Fruit fly (Drosophila melanogaster) Kc167 (cell line): ENCODE data around the gene CG7246.

ENCODE experiments used
- Myc ChIP-seq: fragments of >200 bp; optimal IDR thresholded peaks from 2 replicates; lab custom pipeline; 2017; ENCODE audit warnings: missing external identifiers
- Sin3A ChIP-seq: fragments of >200 bp; optimal IDR thresholded peaks from 2 replicates; lab custom pipeline; 2018; ENCODE audit warnings: missing external identifiers
- h ChIP-seq: fragments of >200 bp; optimal IDR thresholded peaks from 3 replicates; lab custom pipeline; 2018; ENCODE audit warnings: missing external identifiers
- psq ChIP-seq: fragments of >200 bp; optimal IDR thresholded peaks from 2 replicates; lab custom pipeline; 2017; ENCODE audit warnings: missing external identifiers

DNA sequence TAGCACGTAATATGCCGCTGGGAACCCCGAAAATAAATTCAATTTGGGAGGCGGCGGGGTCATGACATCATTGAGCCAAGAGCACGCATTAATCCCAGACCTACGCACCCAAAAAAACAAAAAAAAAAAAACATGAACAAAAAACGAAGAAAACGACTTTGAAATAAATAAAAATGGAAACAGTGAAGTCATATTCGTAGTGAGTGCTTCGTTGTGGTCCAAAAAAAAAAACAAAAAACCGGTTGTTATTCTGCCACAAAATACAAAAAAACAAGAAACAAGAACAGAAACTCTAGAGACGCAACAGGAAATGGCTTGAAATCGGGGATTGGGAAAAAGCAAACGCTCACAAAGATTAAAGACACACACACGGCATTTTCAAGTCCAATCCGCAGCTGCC lies 3.3 kb downstream of the CG7246 start:
- no peak for TF ChIP-seq psq (lab: Kevin White, UChicago)
- no peak for TF ChIP-seq Sin3A (lab: Kevin White, UChicago)
- TF ChIP-seq h: no peak
- no peak for TF ChIP-seq Myc (lab: Kevin White, UChicago)
